Worm (Caenorhabditis elegans) whole organism, L3 larva: ENCODE results near the gene F55B12.10.

Experiments used
- R02D3.7 ChIP-seq: fragments of 150-350 bp; optimal IDR thresholded peaks from 2 replicates; lab custom pipeline; 2014; ENCODE audit warnings: missing biosample characterization, missing genetic modification characterization
- ama-1 ChIP-seq: fragments of 150-350 bp; optimal IDR thresholded peaks from 2 replicates; lab custom pipeline; 2018
- nfya-1 ChIP-seq: sonication (generic microtip); optimal IDR thresholded peaks from 2 replicates; lab custom pipeline; 2017; ENCODE audit warnings: missing genetic modification characterization, mild to moderate bottlenecking, missing compliant biosample characterization, antibody characterized with exemption, moderate library complexity; ENCODE audit not compliant: insufficient read depth
- nhr-76 ChIP-seq: fragments of 150-350 bp; sonication (generic microtip); optimal IDR thresholded peaks from 5 replicates; lab custom pipeline; 2014; ENCODE audit warnings: missing biosample characterization, missing genetic modification characterization

- TF ChIP-seq nhr-76 (tag; lab: Kevin White, UChicago) (no peak), nfya-1 (tag; lab: Kevin White, UChicago) (peak; percentile 76), R02D3.7 (tag; lab: Kevin White, UChicago) (peak; percentile 47), ama-1 (lab: Kevin White, UChicago) (no peak)
These were observed 20.6 kb upstream of the F55B12.10 start, which contains the start of gene sel-10 for ce11 chrV:13818824-13819408.
